Fruit fly (Drosophila melanogaster): Measurements from ENCODE around the gene Ac78C.

- TF ChIP-seq psq (optimal IDR thresholded peaks at IDR 0.05) (no peak), usp (GFP tag; optimal IDR thresholded peaks at IDR 0.05) (no peak), EcR (GFP tag; optimal IDR thresholded peaks at IDR 0.05) (no peak), CG8478 (optimal IDR thresholded peaks at IDR 0.05) (no peak)
Observed at dm6 chr3L:21135850-21136249, 35.9 kb downstream of the Ac78C start.
